Worm (Caenorhabditis elegans) whole organism, mixed stage, embryonic: ENCODE results near the gene orc-2.

Source experiments
- M03D4.4 ChIP-seq: sonication (generic microtip); optimal IDR thresholded peaks from 2 replicates; lab custom pipeline; 2017; ENCODE audit warnings: mild to moderate bottlenecking, missing genetic modification characterization, missing compliant biosample characterization
- bed-3 ChIP-seq: fragments of 200-800 bp; sonication (Bioruptor generic); optimal IDR thresholded peaks from 3 replicates; lab custom pipeline; 2018; ENCODE audit warnings: mild to moderate bottlenecking, missing genetic modification characterization, moderate library complexity, missing compliant biosample characterization
- blmp-1 ChIP-seq: fragments of 150-350 bp; optimal IDR thresholded peaks from 2 replicates; lab custom pipeline; 2014; ENCODE audit warnings: missing biosample characterization, missing genetic modification characterization
- ceh-39 ChIP-seq: fragments of 150-350 bp; optimal IDR thresholded peaks from 2 replicates; lab custom pipeline; 2014; ENCODE audit warnings: missing biosample characterization, missing genetic modification characterization
- ceh-43 ChIP-seq: fragments of 200-800 bp; sonication (Bioruptor generic); optimal IDR thresholded peaks from 2 replicates; lab custom pipeline; 2018; ENCODE audit warnings: mild to moderate bottlenecking, missing genetic modification characterization, moderate library complexity, missing compliant biosample characterization
- ceh-83 ChIP-seq: fragments of 200-800 bp; sonication (Bioruptor generic); optimal IDR thresholded peaks from 2 replicates; lab custom pipeline; 2018; ENCODE audit warnings: mild to moderate bottlenecking, missing genetic modification characterization, missing compliant biosample characterization
- cnd-1 ChIP-seq: fragments of 200-800 bp; sonication (Bioruptor generic); optimal IDR thresholded peaks from 2 replicates; lab custom pipeline; 2018; ENCODE audit warnings: mild to moderate bottlenecking, missing genetic modification characterization, missing compliant biosample characterization
- elt-1 ChIP-seq: sonication (generic microtip); optimal IDR thresholded peaks from 2 replicates; lab custom pipeline; 2017; ENCODE audit warnings: missing genetic modification characterization, mild to moderate bottlenecking, missing compliant biosample characterization, antibody characterized with exemption, moderate library complexity, borderline replicate concordance; ENCODE audit not compliant: insufficient read depth
- elt-3 ChIP-seq: fragments of 150-350 bp; optimal IDR thresholded peaks from 2 replicates; lab custom pipeline; 2014; ENCODE audit warnings: missing biosample characterization, missing genetic modification characterization
- flh-1 ChIP-seq: fragments of 200-800 bp; sonication (Bioruptor generic); optimal IDR thresholded peaks from 2 replicates; lab custom pipeline; 2018; ENCODE audit warnings: mild to moderate bottlenecking, missing genetic modification characterization, moderate library complexity, missing compliant biosample characterization
- ham-2 ChIP-seq: fragments of 200-800 bp; sonication (Bioruptor generic); optimal IDR thresholded peaks from 2 replicates; lab custom pipeline; 2018; ENCODE audit warnings: mild to moderate bottlenecking, missing genetic modification characterization, missing compliant biosample characterization
- hlh-1 ChIP-seq: fragments of 150-350 bp; optimal IDR thresholded peaks from 2 replicates; lab custom pipeline; 2014; ENCODE audit warnings: missing biosample characterization, missing genetic modification reagents, missing genetic modification characterization
- lin-13 ChIP-seq: fragments of 150-350 bp; optimal IDR thresholded peaks from 2 replicates; lab custom pipeline; 2014; ENCODE audit warnings: missing biosample characterization, missing genetic modification characterization
- lin-32 ChIP-seq: fragments of 200-800 bp; sonication (Bioruptor generic); optimal IDR thresholded peaks from 2 replicates; lab custom pipeline; 2018; ENCODE audit warnings: mild to moderate bottlenecking, missing genetic modification characterization, missing compliant biosample characterization
- lsy-2 ChIP-seq: fragments of 150-350 bp; optimal IDR thresholded peaks from 2 replicates; lab custom pipeline; 2014; ENCODE audit warnings: missing biosample characterization, missing genetic modification characterization
- mab-5 ChIP-seq: fragments of 150-350 bp; optimal IDR thresholded peaks from 2 replicates; lab custom pipeline; 2014; ENCODE audit warnings: missing biosample characterization, missing genetic modification characterization
- nhr-12 ChIP-seq: fragments of 150-350 bp; optimal IDR thresholded peaks from 2 replicates; lab custom pipeline; 2014; ENCODE audit warnings: missing biosample characterization, missing genetic modification characterization
- nhr-2 ChIP-seq: fragments of 150-350 bp; optimal IDR thresholded peaks from 2 replicates; lab custom pipeline; 2014; ENCODE audit warnings: missing biosample characterization, missing genetic modification characterization
- nhr-237 ChIP-seq: fragments of 150-350 bp; optimal IDR thresholded peaks from 2 replicates; lab custom pipeline; 2014; ENCODE audit warnings: missing biosample characterization, missing genetic modification characterization
- nhr-28 ChIP-seq: fragments of 150-350 bp; optimal IDR thresholded peaks from 2 replicates; lab custom pipeline; 2014; ENCODE audit warnings: missing biosample characterization, missing genetic modification characterization
- nhr-76 ChIP-seq: sonication (generic microtip); optimal IDR thresholded peaks from 2 replicates; lab custom pipeline; 2017; ENCODE audit warnings: missing biosample characterization, missing genetic modification characterization
- sem-2 ChIP-seq: fragments of 200-800 bp; sonication (Bioruptor generic); optimal IDR thresholded peaks from 2 replicates; lab custom pipeline; 2018; ENCODE audit warnings: mild to moderate bottlenecking, missing genetic modification characterization, missing compliant biosample characterization
- snpc-4 ChIP-seq: fragments of 150-350 bp; optimal IDR thresholded peaks from 2 replicates; lab custom pipeline; 2014; ENCODE audit warnings: missing biosample characterization, missing genetic modification characterization
- sptf-1 ChIP-seq: sonication (generic microtip); optimal IDR thresholded peaks from 2 replicates; lab custom pipeline; 2017; ENCODE audit warnings: mild to moderate bottlenecking, missing genetic modification characterization, moderate library complexity, missing compliant biosample characterization
- tbx-8 ChIP-seq: fragments of 200-800 bp; sonication (Bioruptor generic); optimal IDR thresholded peaks from 2 replicates; lab custom pipeline; 2018; ENCODE audit warnings: mild to moderate bottlenecking, missing genetic modification characterization, moderate library complexity, missing compliant biosample characterization
- unc-120 ChIP-seq: sonication (generic microtip); optimal IDR thresholded peaks from 2 replicates; lab custom pipeline; 2017; ENCODE audit warnings: missing genetic modification characterization, missing compliant biosample characterization; ENCODE audit not compliant: poor library complexity, severe bottlenecking
- unc-39 ChIP-seq: fragments of 150-350 bp; optimal IDR thresholded peaks from 2 replicates; lab custom pipeline; 2014; ENCODE audit warnings: missing biosample characterization, missing genetic modification characterization
- unc-62 ChIP-seq: fragments of 150-350 bp; optimal IDR thresholded peaks from 2 replicates; lab custom pipeline; 2014; ENCODE audit warnings: missing biosample characterization, missing genetic modification reagents, missing genetic modification characterization
- zip-8 ChIP-seq: fragments of 150-350 bp; optimal IDR thresholded peaks from 2 replicates; lab custom pipeline; 2014; ENCODE audit warnings: missing biosample characterization, missing genetic modification characterization
- ztf-11 ChIP-seq: fragments of 150-350 bp; optimal IDR thresholded peaks from 2 replicates; lab custom pipeline; 2014; ENCODE audit warnings: missing biosample characterization, missing genetic modification characterization

orc-2 gene

DNA sequence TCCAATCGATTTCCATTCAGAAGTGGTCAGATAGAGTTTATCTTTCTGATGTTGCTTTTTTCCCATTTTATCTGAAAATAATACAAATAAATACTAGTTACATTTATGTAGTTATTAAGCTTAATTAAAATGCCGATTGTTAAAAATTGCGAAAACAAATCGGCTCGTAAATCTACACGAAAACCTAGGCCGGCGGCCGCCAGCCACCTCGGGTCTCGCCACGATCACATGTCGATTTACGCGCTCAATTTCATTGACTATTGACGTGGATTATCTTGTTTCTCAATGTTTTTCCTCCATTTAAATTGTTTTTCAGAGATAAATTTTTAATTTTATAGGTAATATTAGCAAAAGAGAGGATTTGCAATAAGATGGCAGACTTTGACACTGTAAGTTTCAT is 1.2 kb upstream of the orc-2 start, which contains the start of the genes cyn-4 and copz-1 (continued):
- TF ChIP-seq tbx-8, result no peak
- no peak for TF ChIP-seq sem-2
- TF ChIP-seq ztf-11 (tag; lab: Kevin White, UChicago), result no peak
- TF ChIP-seq lin-32 (GFP tag; lab: Kevin White, UChicago), result no peak
- no peak for TF ChIP-seq elt-3 (tag; lab: Kevin White, UChicago)

DNA sequence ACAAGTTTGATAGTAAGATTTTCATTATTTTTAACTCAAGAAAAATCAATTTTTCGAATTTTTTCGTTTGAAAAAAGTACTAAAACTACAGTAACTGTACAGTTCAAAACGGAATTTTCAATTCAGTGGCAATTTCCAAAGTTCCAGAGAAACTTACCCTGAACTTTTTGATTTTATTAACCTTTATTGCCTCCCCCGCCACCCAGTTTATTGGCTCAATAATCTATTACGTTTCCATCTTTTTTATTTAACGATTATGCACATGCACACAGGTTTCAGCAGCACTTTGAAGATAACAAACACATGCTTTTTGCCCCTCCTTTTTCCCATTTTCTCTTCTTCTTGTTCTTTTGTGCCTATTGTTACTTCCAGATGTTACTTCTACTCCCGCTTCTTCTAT is 6.9 kb downstream of the orc-2 start, which contains the start of gene lurp-1:
TSS of gene lurp-1 (plus strand) at position 301 of the 400 bp plus-strand sequence.
- no peak for TF ChIP-seq ceh-83 (GFP tag; lab: Kevin White, UChicago)
- no peak for TF ChIP-seq lsy-2
- TF ChIP-seq sem-2, result no peak
- TF ChIP-seq nhr-28 (tag; lab: Kevin White, UChicago), result no peak
- TF ChIP-seq nhr-12, result no peak
- TF ChIP-seq cnd-1 (tag; lab: Kevin White, UChicago), result no peak
- no peak for TF ChIP-seq zip-8 (tag; lab: Kevin White, UChicago)
- TF ChIP-seq unc-62 (GFP tag; lab: Kevin White, UChicago), result no peak
- TF ChIP-seq elt-1 (tag; lab: Kevin White, UChicago), result no peak
- no peak for TF ChIP-seq unc-120 (tag; lab: Kevin White, UChicago)
- no peak for TF ChIP-seq blmp-1 (tag; lab: Kevin White, UChicago)
- no peak for TF ChIP-seq flh-1 (GFP tag; lab: Kevin White, UChicago)
- no peak for TF ChIP-seq mab-5
- no peak for TF ChIP-seq ceh-43 (GFP tag; lab: Kevin White, UChicago)
- no peak for TF ChIP-seq nhr-2
- TF ChIP-seq nhr-237, result no peak
- TF ChIP-seq lin-13 (tag; lab: Kevin White, UChicago), result no peak
- TF ChIP-seq bed-3 (GFP tag; lab: Kevin White, UChicago), result no peak

DNA sequence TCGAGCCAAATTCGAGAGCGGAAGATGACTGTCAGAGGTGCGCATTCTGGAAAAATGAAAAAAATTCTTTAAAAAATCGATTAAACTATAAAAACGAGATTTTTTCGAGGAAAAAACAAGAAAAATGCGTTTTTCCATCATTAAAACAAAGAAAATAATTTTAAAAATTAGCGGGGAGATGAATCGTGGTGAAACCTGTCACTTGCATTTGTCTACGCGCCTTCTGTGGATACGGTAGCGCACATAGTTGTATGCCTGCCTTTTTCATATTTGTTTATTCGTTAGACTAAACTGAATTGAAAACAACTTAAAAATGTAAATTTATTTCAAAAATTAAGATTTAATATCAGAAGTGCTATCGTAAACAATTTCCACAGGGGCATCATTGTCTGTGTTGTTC is 10.7 kb downstream of the orc-2 start, which contains the start of gene egg-3:
TSS of gene egg-3 (minus strand) at position 46 of the 400 bp plus-strand sequence.
- no peak for TF ChIP-seq unc-120 (tag; lab: Kevin White, UChicago)
- TF ChIP-seq nhr-28 (tag; lab: Kevin White, UChicago), result no peak
- TF ChIP-seq unc-62 (GFP tag; lab: Kevin White, UChicago), result no peak
- TF ChIP-seq hlh-1 (tag; lab: Kevin White, UChicago), result no peak
- TF ChIP-seq ham-2 (GFP tag; lab: Kevin White, UChicago), result no peak

DNA sequence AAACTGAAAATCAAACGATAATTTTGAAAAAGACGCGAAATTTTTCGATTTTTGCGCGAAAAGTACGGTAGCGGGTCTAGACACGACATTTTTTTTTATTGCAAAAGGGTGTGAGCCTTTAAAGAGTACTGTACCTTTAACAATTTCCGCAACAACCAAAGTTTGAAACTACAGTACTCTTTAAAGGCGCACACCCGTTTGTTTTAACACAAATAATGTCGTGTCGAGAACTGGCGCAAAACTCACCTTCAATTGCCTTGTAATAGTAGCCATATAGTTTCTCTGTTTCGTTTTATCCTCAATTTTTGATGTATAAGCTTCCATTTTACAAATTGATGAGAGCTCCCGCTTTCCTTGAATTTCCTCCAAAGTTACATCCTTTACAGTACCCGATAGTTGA is 11.5 kb downstream of the orc-2 start:
- no peak for TF ChIP-seq lsy-2
- TF ChIP-seq ceh-39 (tag; lab: Kevin White, UChicago), result no peak
- TF ChIP-seq M03D4.4 (tag; lab: Kevin White, UChicago), result no peak
- no peak for TF ChIP-seq unc-39
- no peak for TF ChIP-seq bed-3 (GFP tag; lab: Kevin White, UChicago)
- no peak for TF ChIP-seq sptf-1 (tag; lab: Kevin White, UChicago)
- no peak for TF ChIP-seq elt-1 (tag; lab: Kevin White, UChicago)

DNA sequence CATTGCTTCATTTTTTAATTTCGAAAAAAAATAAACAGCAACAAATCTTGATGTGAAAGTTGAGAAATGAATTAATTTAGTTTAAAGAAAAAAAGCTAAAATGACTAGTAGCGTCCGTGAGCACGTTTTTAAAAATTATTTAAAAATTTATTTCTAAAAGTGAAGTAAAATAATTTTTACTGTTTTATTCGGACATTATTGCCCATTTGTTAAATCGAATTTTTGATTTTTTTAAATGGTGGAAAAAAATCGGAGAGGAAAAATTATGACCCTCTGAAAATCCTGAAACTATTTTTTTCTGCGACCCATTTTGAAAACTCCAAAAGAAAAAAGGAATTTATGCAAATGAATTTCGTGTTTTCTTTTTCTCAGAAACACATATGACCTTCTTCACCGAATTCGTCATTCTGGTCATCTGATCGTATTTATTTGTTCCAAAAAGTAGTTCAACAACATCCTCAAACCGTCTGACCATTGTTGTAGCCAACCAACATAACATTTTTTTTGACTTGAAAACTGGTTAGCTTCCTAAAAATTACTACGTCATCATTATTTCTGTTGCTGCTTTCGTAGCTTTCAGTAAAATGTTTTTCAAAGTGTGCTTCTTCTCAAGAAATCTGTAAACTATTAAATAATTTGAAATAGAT is 12.3 kb downstream of the orc-2 start, which contains the start of gene F44F4.3:
TSS of gene F44F4.3 (minus strand) at position 51 of the 647 bp plus-strand sequence.
- TF ChIP-seq nhr-76 (tag; lab: Kevin White, UChicago) (no peak), snpc-4 (tag; lab: Kevin White, UChicago) (no peak), hlh-1 (tag; lab: Kevin White, UChicago) (no peak), elt-3 (tag; lab: Kevin White, UChicago) (no peak), ztf-11 (tag; lab: Kevin White, UChicago) (no peak), nhr-2 (no peak), unc-39 (no peak), ceh-39 (tag; lab: Kevin White, UChicago) (no peak), lsy-2 (no peak), ceh-83 (GFP tag; lab: Kevin White, UChicago) (no peak), unc-62 (GFP tag; lab: Kevin White, UChicago) (no peak), nhr-12 (no peak), tbx-8 (no peak)
